Worm (Caenorhabditis elegans) whole organism, young adult: ENCODE results near the gene F45G2.8.

Experiments used
- B0019.2 ChIP-seq: fragments of 200-800 bp; sonication (Bioruptor generic); conservative IDR thresholded peaks from 2 replicates; pipeline ENCODE4 v1.3.6; 2022; ENCODE audit warnings: missing genetic modification reagents, missing genetic modification characterization, missing compliant biosample characterization
- C06A6.2 ChIP-seq: fragments of 200-800 bp; sonication (Bioruptor generic); conservative IDR thresholded peaks from 2 replicates; pipeline ENCODE4 v1.3.6; 2022; ENCODE audit warnings: missing genetic modification characterization, missing compliant biosample characterization
- F22D6.2 ChIP-seq: sonication (generic microtip); optimal IDR thresholded peaks from 2 replicates; lab custom pipeline; 2016; ENCODE audit warnings: mild to moderate bottlenecking, missing genetic modification characterization, missing compliant biosample characterization
- F39B2.1 ChIP-seq: fragments of 200-800 bp; sonication (Bioruptor generic); IDR thresholded peaks from 2 replicates; pipeline ENCODE4 v1.3.6; 2022; ENCODE audit warnings: missing genetic modification reagents, missing genetic modification characterization, missing compliant biosample characterization
- F55B11.4 ChIP-seq: sonication (generic microtip); optimal IDR thresholded peaks from 2 replicates; lab custom pipeline; 2016; ENCODE audit warnings: missing compliant biosample characterization, missing genetic modification characterization, borderline replicate concordance; ENCODE audit not compliant: insufficient read depth
- K11D2.4 ChIP-seq: fragments of 200-800 bp; sonication (Bioruptor generic); IDR thresholded peaks from 2 replicates; pipeline ENCODE4 v1.3.6; 2022; ENCODE audit warnings: missing genetic modification reagents, missing genetic modification characterization, missing compliant biosample characterization
- K12H6.12 ChIP-seq: fragments of 200-800 bp; sonication (Bioruptor generic); optimal IDR thresholded peaks from 2 replicates; lab custom pipeline; 2018; ENCODE audit warnings: mild to moderate bottlenecking, missing genetic modification characterization, missing compliant biosample characterization
- Y53F4B.3 ChIP-seq: fragments of 200-800 bp; sonication (Bioruptor generic); IDR thresholded peaks from 2 replicates; pipeline ENCODE4 v1.3.6; 2022; ENCODE audit warnings: missing genetic modification reagents, missing genetic modification characterization, missing compliant biosample characterization
- Y56A3A.18 ChIP-seq: fragments of 200-800 bp; sonication (Bioruptor generic); IDR thresholded peaks from 2 replicates; pipeline ENCODE4 v1.3.6; 2022; ENCODE audit warnings: missing genetic modification reagents, missing genetic modification characterization, missing compliant biosample characterization
- Y67H2A.10 ChIP-seq: fragments of 200-800 bp; sonication (Bioruptor generic); conservative IDR thresholded peaks from 2 replicates; pipeline ENCODE4 v1.3.6; 2022; ENCODE audit warnings: missing genetic modification reagents, missing genetic modification characterization, missing compliant biosample characterization
- akir-1 ChIP-seq: fragments of 200-800 bp; sonication (Bioruptor generic); optimal IDR thresholded peaks from 2 replicates; lab custom pipeline; 2018; ENCODE audit warnings: mild to moderate bottlenecking, missing genetic modification characterization, moderate library complexity, missing compliant biosample characterization
- attf-3 ChIP-seq: fragments of 200-800 bp; sonication (Bioruptor generic); conservative IDR thresholded peaks from 2 replicates; pipeline ENCODE4 v1.3.6; 2022; ENCODE audit warnings: missing genetic modification reagents, missing genetic modification characterization, missing compliant biosample characterization
- attf-6 ChIP-seq: fragments of 200-800 bp; sonication (Bioruptor generic); IDR thresholded peaks from 2 replicates; pipeline ENCODE4 v1.3.6; 2022; ENCODE audit warnings: missing genetic modification reagents, missing genetic modification characterization, missing compliant biosample characterization
- bed-2 ChIP-seq: fragments of 200-800 bp; sonication (Bioruptor generic); IDR thresholded peaks from 2 replicates; pipeline ENCODE4 v1.3.6; 2022; ENCODE audit warnings: missing genetic modification reagents, missing genetic modification characterization, missing compliant biosample characterization
- cebp-1 ChIP-seq, 2 experiments: fragments of 200-800 bp in 1 of 2; sonication (Bioruptor generic) in 1 of 2; sonication (generic microtip) in 1 of 2; IDR thresholded peaks in 1 of 2; optimal IDR thresholded peaks in 1 of 2; 2 replicates each; pipeline versions ENCODE4 v1.3.6 to Lab custom; 2017 to 2022; ENCODE audit warnings: missing compliant biosample characterization in 2 of 2, missing genetic modification characterization in 2 of 2, mild to moderate bottlenecking in 1 of 2, missing genetic modification reagents in 1 of 2, moderate library complexity in 1 of 2
- cebp-2 ChIP-seq: fragments of 200-800 bp; sonication (Bioruptor generic); IDR thresholded peaks from 2 replicates; pipeline ENCODE4 v1.3.6; 2022; ENCODE audit warnings: missing genetic modification characterization, missing compliant biosample characterization
- ceh-100 ChIP-seq: fragments of 200-800 bp; sonication (Bioruptor generic); IDR thresholded peaks from 2 replicates; pipeline ENCODE4 v1.3.6; 2022; ENCODE audit warnings: missing genetic modification reagents, missing genetic modification characterization, missing compliant biosample characterization
- ceh-91 ChIP-seq: fragments of 200-800 bp; sonication (Bioruptor generic); IDR thresholded peaks from 2 replicates; pipeline ENCODE4 v1.3.6; 2022; ENCODE audit warnings: missing genetic modification reagents, missing genetic modification characterization, missing compliant biosample characterization
- dpff-1 ChIP-seq: sonication (generic microtip); optimal IDR thresholded peaks from 2 replicates; lab custom pipeline; 2017; ENCODE audit warnings: mild to moderate bottlenecking, missing genetic modification characterization, missing compliant biosample characterization
- egl-18 ChIP-seq: fragments of 200-800 bp; sonication (Bioruptor generic); IDR thresholded peaks from 2 replicates; pipeline ENCODE4 v1.3.6; 2022; ENCODE audit warnings: missing genetic modification reagents, missing genetic modification characterization, missing compliant biosample characterization
- egl-44 ChIP-seq: fragments of 200-800 bp; sonication (Bioruptor generic); IDR thresholded peaks from 2 replicates; pipeline ENCODE4 v1.3.6; 2022; ENCODE audit warnings: missing genetic modification reagents, missing genetic modification characterization, missing compliant biosample characterization
- ets-4 ChIP-seq: fragments of 200-800 bp; sonication (Bioruptor generic); optimal IDR thresholded peaks from 2 replicates; lab custom pipeline; 2018; ENCODE audit warnings: mild to moderate bottlenecking, missing genetic modification characterization, missing compliant biosample characterization
- fkh-3 ChIP-seq: sonication (generic microtip); optimal IDR thresholded peaks from 2 replicates; lab custom pipeline; 2016; ENCODE audit warnings: mild to moderate bottlenecking, missing genetic modification characterization, missing compliant biosample characterization
- him-1 ChIP-seq: sonication (generic microtip); optimal IDR thresholded peaks from 2 replicates; lab custom pipeline; 2016; ENCODE audit warnings: missing genotype, missing genetic modification reagents, missing genetic modification characterization, missing compliant biosample characterization
- hlh-12 ChIP-seq: sonication (generic microtip); optimal IDR thresholded peaks from 2 replicates; lab custom pipeline; 2016; ENCODE audit warnings: missing genetic modification characterization, missing compliant biosample characterization
- hmg-1.2 ChIP-seq: fragments of 200-800 bp; sonication (Bioruptor generic); IDR thresholded peaks from 2 replicates; pipeline ENCODE4 v1.3.6; 2022; ENCODE audit warnings: missing genetic modification reagents, missing genetic modification characterization, missing compliant biosample characterization
- hrde-1 ChIP-seq: sonication (generic microtip); optimal IDR thresholded peaks from 2 replicates; lab custom pipeline; 2016; ENCODE audit warnings: missing genetic modification characterization, mild to moderate bottlenecking, missing compliant biosample characterization, moderate library complexity, missing genotype, missing genetic modification reagents, borderline replicate concordance
- lag-1 ChIP-seq: fragments of 200-800 bp; sonication (Bioruptor generic); IDR thresholded peaks from 2 replicates; pipeline ENCODE4 v1.3.6; 2022; ENCODE audit warnings: missing genetic modification reagents, missing genetic modification characterization, missing compliant biosample characterization
- let-607 ChIP-seq, 2 experiments: fragments of 200-800 bp in 1 of 2; sonication (Bioruptor generic) in 1 of 2; sonication (generic microtip) in 1 of 2; optimal IDR thresholded peaks; 2 replicates each; lab custom pipeline; 2016 to 2018; ENCODE audit warnings: mild to moderate bottlenecking in 2 of 2, missing compliant biosample characterization in 2 of 2, missing genetic modification characterization in 2 of 2, moderate library complexity in 2 of 2, missing genotype in 1 of 2
- lin-35 ChIP-seq, 3 experiments: fragments of 150-350 bp in 2 of 3; sonication (generic microtip) in 1 of 3; optimal IDR thresholded peaks; 2 replicates each; lab custom pipeline; 2014 to 2018; ENCODE audit warnings: missing biosample characterization in 3 of 3, missing genetic modification characterization in 3 of 3, missing genetic modification reagents in 3 of 3
- lir-1 ChIP-seq: fragments of 200-800 bp; sonication (Bioruptor generic); conservative IDR thresholded peaks from 2 replicates; pipeline ENCODE4 v1.3.6; 2022; ENCODE audit warnings: missing genetic modification reagents, missing genetic modification characterization, missing compliant biosample characterization
- lsl-1 ChIP-seq: fragments of 200-800 bp; sonication (Bioruptor generic); optimal IDR thresholded peaks from 2 replicates; lab custom pipeline; 2018; ENCODE audit warnings: mild to moderate bottlenecking, missing genetic modification characterization, moderate library complexity, missing compliant biosample characterization
- lsy-27 ChIP-seq: sonication (generic microtip); optimal IDR thresholded peaks from 2 replicates; lab custom pipeline; 2017; ENCODE audit warnings: missing genetic modification characterization, mild to moderate bottlenecking, missing compliant biosample characterization, antibody characterized with exemption, missing genotype, borderline replicate concordance; ENCODE audit not compliant: insufficient read depth
- madf-3 ChIP-seq: fragments of 200-800 bp; sonication (Bioruptor generic); IDR thresholded peaks from 2 replicates; pipeline ENCODE4 v1.3.6; 2022; ENCODE audit warnings: missing genetic modification reagents, missing genetic modification characterization, missing compliant biosample characterization
- mel-28 ChIP-seq: sonication (generic microtip); optimal IDR thresholded peaks from 2 replicates; lab custom pipeline; 2016; ENCODE audit warnings: borderline replicate concordance, mild to moderate bottlenecking, missing genetic modification characterization, missing compliant biosample characterization
- mes-4 ChIP-seq: sonication (generic microtip); optimal IDR thresholded peaks from 2 replicates; lab custom pipeline; 2016; ENCODE audit warnings: missing genotype, missing genetic modification characterization, missing compliant biosample characterization
- mxl-1 ChIP-seq: sonication (generic microtip); optimal IDR thresholded peaks from 2 replicates; lab custom pipeline; 2016; ENCODE audit warnings: missing genetic modification characterization, missing compliant biosample characterization
- nhr-120 ChIP-seq: fragments of 200-800 bp; sonication (Bioruptor generic); IDR thresholded peaks from 2 replicates; pipeline ENCODE4 v1.3.6; 2022; ENCODE audit warnings: missing genetic modification characterization, missing compliant biosample characterization
- pbrm-1 ChIP-seq: fragments of 200-800 bp; sonication (Bioruptor generic); IDR thresholded peaks from 2 replicates; pipeline ENCODE4 v1.3.6; 2022; ENCODE audit warnings: missing genetic modification reagents, missing genetic modification characterization, missing compliant biosample characterization
- pha-4 ChIP-seq: fragments of 150-350 bp; sonication (generic microtip); optimal IDR thresholded peaks from 2 replicates; lab custom pipeline; 2014; ENCODE audit warnings: missing biosample characterization, missing genetic modification reagents, missing genetic modification characterization
- rcor-1 ChIP-seq: fragments of 200-800 bp; sonication (Bioruptor generic); IDR thresholded peaks from 2 replicates; pipeline ENCODE4 v1.3.6; 2022; ENCODE audit warnings: missing genetic modification reagents, missing genetic modification characterization, missing compliant biosample characterization
- rpc-1 ChIP-seq, 2 experiments: fragments of 150-350 bp in 1 of 2; sonication (generic microtip) in 1 of 2; optimal IDR thresholded peaks; 2 replicates each; lab custom pipeline; 2014 to 2018; ENCODE audit warnings: missing biosample characterization in 1 of 2, missing genetic modification characterization in 1 of 2, missing genetic modification reagents in 1 of 2, missing genotype in 1 of 2
- snpc-1.1 ChIP-seq: sonication (generic microtip); optimal IDR thresholded peaks from 2 replicates; lab custom pipeline; 2017; ENCODE audit warnings: missing genetic modification characterization, mild to moderate bottlenecking, missing compliant biosample characterization, antibody characterized with exemption, moderate library complexity, missing genotype, missing genetic modification reagents; ENCODE audit not compliant: insufficient read depth
- snpc-4 ChIP-seq, 5 experiments: fragments of 150-350 bp in 1 of 5; sonication (generic microtip) in 4 of 5; optimal IDR thresholded peaks; 2 replicates each; lab custom pipeline; 2014 to 2018; ENCODE audit warnings: missing genetic modification characterization in 5 of 5, missing biosample characterization in 3 of 5, antibody characterized with exemption in 2 of 5, mild to moderate bottlenecking in 2 of 5, missing compliant biosample characterization in 2 of 5, missing genotype in 2 of 5, moderate library complexity in 2 of 5, missing genetic modification reagents in 1 of 5

F45G2.8 gene

DNA sequence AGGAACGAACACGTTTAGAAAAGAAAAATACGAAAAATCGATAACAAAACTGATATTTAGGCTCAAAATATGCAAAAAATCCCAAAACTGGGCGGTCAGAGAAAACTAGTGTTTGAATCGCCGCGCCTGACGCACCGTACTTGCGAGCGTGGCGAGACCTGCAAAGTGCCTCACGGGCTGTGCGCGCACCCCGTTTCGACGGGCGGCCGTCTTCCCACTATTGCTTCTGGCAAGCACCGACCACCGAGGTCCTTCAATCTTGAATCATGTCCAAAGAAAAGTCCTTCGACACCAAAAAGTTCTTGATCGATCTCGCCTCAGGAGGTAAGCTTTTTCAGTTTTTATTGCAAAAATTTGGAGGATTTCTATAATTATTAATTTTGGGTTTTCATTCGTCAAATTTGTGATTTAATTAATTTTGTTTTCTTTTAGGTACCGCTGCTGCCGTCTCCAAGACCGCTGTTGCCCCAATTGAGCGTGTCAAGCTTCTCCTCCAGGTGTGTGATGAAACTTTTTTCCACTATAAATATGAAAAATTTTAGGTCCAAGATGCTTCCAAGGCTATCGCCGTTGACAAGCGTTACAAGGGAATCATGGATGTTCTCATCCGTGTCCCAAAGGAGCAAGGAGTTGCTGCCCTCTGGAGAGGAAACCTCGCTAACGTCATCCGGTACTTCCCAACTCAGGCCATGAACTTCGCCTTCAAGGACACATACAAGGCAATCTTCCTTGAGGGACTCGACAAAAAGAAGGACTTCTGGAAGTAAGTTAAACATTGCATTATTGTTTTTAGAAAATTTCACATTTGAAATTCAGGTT is 27.7 kb upstream of the F45G2.8 start, which contains the start of gene ant-1.1 (continued):
- TF ChIP-seq K12H6.12 (tag; lab: Kevin White, UChicago) (peak; percentile 85), pha-4 (tag; lab: Kevin White, UChicago) (no peak), ceh-100 (peak; percentile 74), let-607 (tag; optimal IDR thresholded peaks at IDR 0.05; lab: Kevin White, UChicago) (peak; percentile 14 to 77), akir-1 (no peak), mxl-1 (tag; lab: Kevin White, UChicago) (no peak), mes-4 (tag; lab: Kevin White, UChicago) (no peak), attf-3 (peak; percentile 53; the same call in 1 of the 2 replicates), lsy-27 (tag; lab: Kevin White, UChicago) (no peak), hlh-12 (no peak), him-1 (tag; lab: Kevin White, UChicago) (no peak), madf-3 (GFP tag; lab: Robert Waterston, UW) (peak; percentile 91), mel-28 (tag; lab: Kevin White, UChicago) (peak; percentile 38), ceh-91 (peak; percentile 78), egl-44 (GFP tag; lab: Robert Waterston, UW) (no peak), cebp-1 (GFP tag; IDR thresholded peaks at IDR 0.05; lab: Robert Waterston, UW) (peak; percentile 69), cebp-1 (tag; optimal IDR thresholded peaks at IDR 0.05; lab: Kevin White, UChicago) (peak; percentile 84), cebp-2 (GFP tag; lab: Robert Waterston, UW) (no peak), lsl-1 (GFP tag; lab: Kevin White, UChicago) (peak; percentile 88), snpc-4 (GFP tag; optimal IDR thresholded peaks at IDR 0.05; lab: Kevin White, UChicago) (no peak), snpc-4 (tag; optimal IDR thresholded peaks at IDR 0.05; lab: Kevin White, UChicago) (peak in 3 of 4 experiments; percentile 34 to 65 (median 57)), B0019.2 (GFP tag; lab: Robert Waterston, UW) (0 out of 2 replicates have a peak, but pooled peaks have one; percentile 4), hmg-1.2 (GFP tag; lab: Robert Waterston, UW) (peak; percentile 75), nhr-120 (GFP tag; lab: Robert Waterston, UW) (no peak), bed-2 (no peak), rpc-1 (optimal IDR thresholded peaks at IDR 0.05; lab: Kevin White, UChicago) (peak; percentile 21), rpc-1 (tag; optimal IDR thresholded peaks at IDR 0.05; lab: Kevin White, UChicago) (no peak), Y56A3A.18 (GFP tag; lab: Robert Waterston, UW) (peak; percentile 70), lag-1 (GFP tag; lab: Robert Waterston, UW) (no peak), snpc-1.1 (tag; lab: Kevin White, UChicago) (no peak), F39B2.1 (peak; percentile 73; the same call in 1 of the 2 replicates), dpff-1 (no peak), lir-1 (GFP tag; lab: Robert Waterston, UW) (peak; percentile 88), ets-4 (GFP tag; lab: Kevin White, UChicago) (peak; percentile 53), attf-6 (GFP tag; lab: Robert Waterston, UW) (no peak), F22D6.2 (tag; lab: Kevin White, UChicago) (peak; percentile 1), C06A6.2 (GFP tag; lab: Robert Waterston, UW) (peak; percentile 81), K11D2.4 (GFP tag; lab: Robert Waterston, UW) (peak; percentile 83), egl-18 (GFP tag; lab: Robert Waterston, UW) (no peak), Y53F4B.3 (GFP tag; lab: Robert Waterston, UW) (peak; percentile 63), Y67H2A.10 (GFP tag; lab: Robert Waterston, UW) (peak; percentile 84), lin-35 (GFP tag; optimal IDR thresholded peaks at IDR 0.05; lab: Kevin White, UChicago) (peak; percentile 13 to 96 (median 66)), pbrm-1 (peak; percentile 91), hrde-1 (no peak), F55B11.4 (tag; lab: Kevin White, UChicago) (no peak), rcor-1 (GFP tag; lab: Robert Waterston, UW) (peak; percentile 87), fkh-3 (tag; lab: Kevin White, UChicago) (no peak)
